Worm (Caenorhabditis elegans): Measurements from ENCODE around the gene F58G1.7.

DNA sequence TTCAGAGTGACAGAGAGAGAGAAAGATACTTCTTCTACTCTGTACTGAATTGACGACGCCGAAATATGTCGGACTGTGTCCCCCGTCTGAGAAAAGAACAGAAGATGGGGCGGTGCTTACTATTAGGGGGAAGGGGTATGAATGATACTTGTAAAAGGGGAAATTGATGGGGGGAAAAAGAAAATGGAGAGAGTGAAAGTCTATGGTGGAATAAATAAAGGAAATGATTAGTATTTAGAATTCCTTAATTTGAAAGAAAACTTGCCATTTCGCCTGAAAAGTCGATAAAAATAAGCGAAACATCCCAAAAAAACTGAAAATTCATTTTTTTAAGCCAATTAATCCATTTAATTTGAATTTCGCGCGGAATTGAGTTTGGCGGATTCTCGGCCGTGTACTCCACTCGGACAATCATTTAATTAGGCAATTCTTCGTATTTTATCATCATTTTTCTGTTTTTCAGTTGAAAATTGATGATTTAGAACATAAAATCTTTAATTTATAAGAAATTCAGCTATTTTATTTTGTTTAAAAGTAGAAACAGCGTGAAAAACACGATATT, 33.5 kb downstream of the F58G1.7 start, which contains the start of gene F35C5.12:
- TF ChIP-seq aptf-2 (GFP tag; conservative IDR thresholded peaks at IDR 0.05) = no peak
- no peak for TF ChIP-seq Y53G8AR.9 (GFP tag; conservative IDR thresholded peaks at IDR 0.05)
- no peak for TF ChIP-seq F52B5.7 (tag; optimal IDR thresholded peaks at IDR 0.05)
- no peak for TF ChIP-seq somi-1 (GFP tag; optimal IDR thresholded peaks at IDR 0.05)
- peak; percentile 21 for TF ChIP-seq snpc-1.1 (tag; optimal IDR thresholded peaks at IDR 0.05; ENCODE audit: insufficient read depth)
- TF ChIP-seq hrde-1 (tag; optimal IDR thresholded peaks at IDR 0.05; ENCODE audit: borderline replicate concordance) = no peak
- no peak for TF ChIP-seq repo-1 (tag; optimal IDR thresholded peaks at IDR 0.05)
- TF ChIP-seq zfh-2 (GFP tag; conservative IDR thresholded peaks at IDR 0.05) = no peak
- TF ChIP-seq madf-6 (GFP tag; IDR thresholded peaks at IDR 0.05) = peak; percentile 53
- no peak for TF ChIP-seq ceh-79 (tag; optimal IDR thresholded peaks at IDR 0.05)
- TF ChIP-seq F55B11.4 (tag; optimal IDR thresholded peaks at IDR 0.05; ENCODE audit: borderline replicate concordance, insufficient read depth) = no peak
- peak; percentile 63 for TF ChIP-seq attf-3 (GFP tag; conservative IDR thresholded peaks at IDR 0.05)
- no peak for TF ChIP-seq unc-62 (GFP tag; optimal IDR thresholded peaks at IDR 0.05)
- TF ChIP-seq dpl-1 (GFP tag; optimal IDR thresholded peaks at IDR 0.05) = peak; percentile 70

Measured in whole organism, young adult.